Fruit fly (Drosophila melanogaster) whole organism, embryonic: ENCODE results near the gene dsx-c73A.
A peak's percentile ranks its signal among the peaks of the same experiment; 100 is the strongest.

Source experiments
- CG12659 ChIP-seq: fragments of 200-800 bp; sonication (Bioruptor generic); optimal IDR thresholded peaks from 3 replicates; lab custom pipeline; 2017; ENCODE audit warnings: mild to moderate bottlenecking, missing biosample characterization, missing genetic modification reagents, missing genetic modification characterization
- CG14860 ChIP-seq: fragments of 200-800 bp; sonication (Bioruptor generic); IDR thresholded peaks from 3 replicates; pipeline ENCODE4 v1.3.6; 2022; ENCODE audit warnings: missing biosample characterization, missing genetic modification characterization; ENCODE audit not compliant: partially characterized antibody
- CG15514 ChIP-seq: fragments of 200-800 bp; sonication (Bioruptor generic); optimal IDR thresholded peaks from 3 replicates; lab custom pipeline; 2017; ENCODE audit warnings: missing biosample characterization, missing genetic modification characterization, mild to moderate bottlenecking, moderate library complexity, missing genetic modification reagents
- CG15696 ChIP-seq: fragments of 200-800 bp; sonication (Bioruptor generic); optimal IDR thresholded peaks from 2 replicates; lab custom pipeline; 2019; ENCODE audit warnings: missing biosample characterization, mild to moderate bottlenecking, missing genetic modification characterization, moderate library complexity
- CG18619 ChIP-seq: fragments of 200-800 bp; sonication (Bioruptor generic); optimal IDR thresholded peaks from 3 replicates; lab custom pipeline; 2017; ENCODE audit warnings: missing biosample characterization, mild to moderate bottlenecking, missing genetic modification characterization
- CG2875 ChIP-seq: fragments of 200-800 bp; sonication (Bioruptor generic); optimal IDR thresholded peaks from 2 replicates; lab custom pipeline; 2017; ENCODE audit warnings: missing biosample characterization, mild to moderate bottlenecking, missing genetic modification characterization, missing genetic modification reagents
- CG32767 ChIP-seq: fragments of 200-800 bp; sonication (Bioruptor generic); IDR thresholded peaks from 2 replicates; pipeline ENCODE4 v1.3.6; 2022; ENCODE audit warnings: missing biosample characterization, missing genetic modification characterization
- CG34224 ChIP-seq: fragments of 200-800 bp; sonication (Bioruptor generic); IDR thresholded peaks from 3 replicates; pipeline ENCODE4 v1.3.6; 2022; ENCODE audit warnings: missing biosample characterization, missing genetic modification characterization; ENCODE audit not compliant: partially characterized antibody
- CG34376 ChIP-seq: fragments of 200-800 bp; sonication (Bioruptor generic); optimal IDR thresholded peaks from 2 replicates; lab custom pipeline; 2018; ENCODE audit warnings: missing biosample characterization, mild to moderate bottlenecking, missing genetic modification characterization
- CG3838 ChIP-seq: fragments of 200-800 bp; sonication (Bioruptor generic); optimal IDR thresholded peaks from 3 replicates; lab custom pipeline; 2016; ENCODE audit warnings: missing biosample characterization, missing genetic modification characterization
- CG3847 ChIP-seq: fragments of 200-800 bp; sonication (Bioruptor generic); IDR thresholded peaks from 2 replicates; pipeline ENCODE4 v1.3.6; 2022; ENCODE audit warnings: missing biosample characterization, missing genetic modification characterization
- CG43689 ChIP-seq: fragments of 200-800 bp; sonication (Bioruptor generic); IDR thresholded peaks from 2 replicates; pipeline ENCODE4 v1.3.6; 2022; ENCODE audit warnings: missing biosample characterization, missing genetic modification characterization
- CG4707 ChIP-seq: fragments of 200-800 bp; sonication (Bioruptor generic); optimal IDR thresholded peaks from 2 replicates; lab custom pipeline; 2018; ENCODE audit warnings: missing biosample characterization, mild to moderate bottlenecking, missing genetic modification characterization, moderate library complexity
- CG4820 ChIP-seq: fragments of 200-800 bp; sonication (Bioruptor generic); optimal IDR thresholded peaks from 3 replicates; lab custom pipeline; 2016; ENCODE audit warnings: missing biosample characterization, missing genetic modification characterization
- CG6654 ChIP-seq: fragments of 200-800 bp; sonication (Bioruptor generic); optimal IDR thresholded peaks from 2 replicates; lab custom pipeline; 2017; ENCODE audit warnings: missing biosample characterization, mild to moderate bottlenecking, missing genetic modification characterization
- CG6683 ChIP-seq: fragments of 200-800 bp; sonication (Bioruptor generic); optimal IDR thresholded peaks from 2 replicates; lab custom pipeline; 2017; ENCODE audit warnings: missing biosample characterization, mild to moderate bottlenecking, missing genetic modification characterization, missing genetic modification reagents
- CG6765 ChIP-seq: fragments of 200-800 bp; sonication (Bioruptor generic); optimal IDR thresholded peaks from 3 replicates; lab custom pipeline; 2017; ENCODE audit warnings: missing biosample characterization, mild to moderate bottlenecking, missing genetic modification characterization
- CG7928 ChIP-seq: fragments of 200-800 bp; sonication (Bioruptor generic); optimal IDR thresholded peaks from 2 replicates; lab custom pipeline; 2017; ENCODE audit warnings: missing biosample characterization, mild to moderate bottlenecking, missing genetic modification characterization
- CG8281 ChIP-seq: fragments of 200-800 bp; sonication (Bioruptor generic); optimal IDR thresholded peaks from 2 replicates; lab custom pipeline; 2018; ENCODE audit warnings: missing biosample characterization, mild to moderate bottlenecking, missing genetic modification characterization, moderate library complexity
- CG9609 ChIP-seq: fragments of 200-800 bp; sonication (Bioruptor generic); optimal IDR thresholded peaks from 3 replicates; lab custom pipeline; 2016; ENCODE audit warnings: missing biosample characterization, missing genetic modification characterization
- CoRest ChIP-seq: fragments of 200-800 bp; sonication (Bioruptor generic); optimal IDR thresholded peaks from 3 replicates; lab custom pipeline; 2018; ENCODE audit warnings: missing biosample characterization, mild to moderate bottlenecking, missing genetic modification characterization, moderate library complexity
- Dek ChIP-seq: fragments of 200-800 bp; sonication (Bioruptor generic); optimal IDR thresholded peaks from 3 replicates; lab custom pipeline; 2019; ENCODE audit warnings: missing biosample characterization, mild to moderate bottlenecking, missing genetic modification characterization, moderate library complexity
- Eip74EF ChIP-seq, 2 experiments: fragments of 200-800 bp in 1 of 2; fragments of >200 bp in 1 of 2; sonication (Bioruptor generic) in 1 of 2; optimal IDR thresholded peaks; 2 replicates each; lab custom pipeline; 2017 to 2019; ENCODE audit warnings: missing biosample characterization in 2 of 2, missing genetic modification characterization in 2 of 2, mild to moderate bottlenecking in 1 of 2, moderate library complexity in 1 of 2
- Gug ChIP-seq: fragments of 200-800 bp; sonication (Bioruptor generic); IDR thresholded peaks from 4 replicates; pipeline ENCODE4 v1.3.6; 2022; ENCODE audit warnings: missing biosample characterization, missing genetic modification characterization
- H2.0 ChIP-seq: fragments of 200-800 bp; sonication (Bioruptor generic); IDR thresholded peaks from 2 replicates; pipeline ENCODE4 v1.3.6; 2022; ENCODE audit warnings: missing biosample characterization, missing genetic modification characterization
- Jarid2 ChIP-seq: fragments of 200-800 bp; sonication (Bioruptor generic); optimal IDR thresholded peaks from 3 replicates; lab custom pipeline; 2017; ENCODE audit warnings: mild to moderate bottlenecking, missing biosample characterization, missing genetic modification reagents, missing genetic modification characterization
- Myb ChIP-seq: fragments of 200-800 bp; sonication (Bioruptor generic); optimal IDR thresholded peaks from 2 replicates; lab custom pipeline; 2016; ENCODE audit warnings: missing biosample characterization, missing genetic modification characterization
- Opbp ChIP-seq: fragments of 200-800 bp; sonication (Bioruptor generic); IDR thresholded peaks from 3 replicates; pipeline ENCODE4 v1.3.6; 2022; ENCODE audit warnings: missing biosample characterization, missing genetic modification characterization; ENCODE audit not compliant: partially characterized antibody
- Rx ChIP-seq: fragments of 200-800 bp; sonication (Bioruptor generic); IDR thresholded peaks from 2 replicates; pipeline ENCODE4 v1.3.6; 2022; ENCODE audit warnings: missing biosample characterization, missing genetic modification characterization
- Sin3A ChIP-seq: fragments of >200 bp; optimal IDR thresholded peaks from 2 replicates; lab custom pipeline; 2018
- Six4 ChIP-seq: fragments of 200-800 bp; sonication (Bioruptor generic); optimal IDR thresholded peaks from 2 replicates; lab custom pipeline; 2016; ENCODE audit warnings: missing biosample characterization, missing genetic modification characterization
- TFAM ChIP-seq: fragments of 200-800 bp; sonication (Bioruptor generic); optimal IDR thresholded peaks from 2 replicates; lab custom pipeline; 2017; ENCODE audit warnings: missing biosample characterization, missing genetic modification characterization, inconsistent platforms
- Usf ChIP-seq: fragments of 200-800 bp; sonication (Bioruptor generic); optimal IDR thresholded peaks from 2 replicates; lab custom pipeline; 2017; ENCODE audit warnings: missing genotype, missing biosample characterization, missing genetic modification characterization
- bigmax ChIP-seq: fragments of 200-800 bp; sonication (Bioruptor generic); optimal IDR thresholded peaks from 2 replicates; lab custom pipeline; 2018; ENCODE audit warnings: missing biosample characterization, mild to moderate bottlenecking, missing genetic modification characterization
- en ChIP-seq: fragments of 200-800 bp; sonication (Bioruptor generic); optimal IDR thresholded peaks from 2 replicates; lab custom pipeline; 2016; ENCODE audit warnings: missing biosample characterization, missing genetic modification characterization
- h ChIP-seq: fragments of >200 bp; optimal IDR thresholded peaks from 2 replicates; lab custom pipeline; 2017
- odd ChIP-seq: fragments of 200-800 bp; sonication (Bioruptor generic); optimal IDR thresholded peaks from 2 replicates; lab custom pipeline; 2017; ENCODE audit warnings: missing biosample characterization, mild to moderate bottlenecking, missing genetic modification characterization
- p53 ChIP-seq: fragments of 200-800 bp; sonication (Bioruptor generic); optimal IDR thresholded peaks from 2 replicates; lab custom pipeline; 2016; ENCODE audit warnings: missing biosample characterization, missing genetic modification characterization
- pan ChIP-seq, 4 experiments: fragments of >200 bp in 3 of 4; fragments of 200-800 bp in 1 of 4; sonication (Bioruptor generic) in 1 of 4; optimal IDR thresholded peaks in 3 of 4; IDR thresholded peaks in 1 of 4; 2 replicates each; pipeline versions ENCODE4 v1.3.6 to Lab custom; 2017 to 2022; ENCODE audit warnings: missing biosample characterization in 2 of 4, missing genetic modification characterization in 2 of 4, mixed read lengths in 1 of 4
- prd ChIP-seq, 3 experiments: fragments of >200 bp in 2 of 3; fragments of 200-800 bp in 1 of 3; sonication (Bioruptor generic) in 1 of 3; optimal IDR thresholded peaks in 2 of 3; IDR thresholded peaks in 1 of 3; 2 replicates in 2 of 3; 3 replicates in 1 of 3; pipeline versions ENCODE4 v1.3.6 to Lab custom; 2017 to 2022; ENCODE audit warnings: missing biosample characterization in 1 of 3, missing genetic modification characterization in 1 of 3
- pum ChIP-seq: fragments of 200-800 bp; sonication (Bioruptor generic); optimal IDR thresholded peaks from 2 replicates; lab custom pipeline; 2016; ENCODE audit warnings: missing biosample characterization, missing genetic modification characterization
- ro ChIP-seq: fragments of 200-800 bp; sonication (Bioruptor generic); IDR thresholded peaks from 2 replicates; pipeline ENCODE4 v1.3.6; 2022; ENCODE audit warnings: missing biosample characterization, missing genetic modification characterization
- scrt ChIP-seq: fragments of 200-800 bp; sonication (Bioruptor generic); optimal IDR thresholded peaks from 2 replicates; lab custom pipeline; 2018; ENCODE audit warnings: missing biosample characterization, mild to moderate bottlenecking, missing genetic modification characterization, moderate library complexity
- tll ChIP-seq, 2 experiments: fragments of 200-800 bp in 1 of 2; fragments of >200 bp in 1 of 2; sonication (Bioruptor generic) in 1 of 2; optimal IDR thresholded peaks; 2 replicates each; lab custom pipeline; 2017 to 2019; ENCODE audit warnings: missing biosample characterization in 2 of 2, missing genetic modification characterization in 2 of 2, mild to moderate bottlenecking in 1 of 2, moderate library complexity in 1 of 2
- z ChIP-seq: fragments of 200-800 bp; sonication (Bioruptor generic); IDR thresholded peaks from 3 replicates; pipeline ENCODE4 v1.3.6; 2022; ENCODE audit warnings: missing biosample characterization, missing genetic modification characterization
- zen ChIP-seq: fragments of 200-800 bp; sonication (Bioruptor generic); optimal IDR thresholded peaks from 3 replicates; lab custom pipeline; 2018; ENCODE audit warnings: missing biosample characterization, mild to moderate bottlenecking, missing genetic modification characterization, moderate library complexity

dsx-c73A gene

dm6 chr3L:16483524-16484370, 32.0 kb upstream of the dsx-c73A start, which contains the start of gene aos (continued):
- peak; percentile 18; the same call in 1 of the 2 replicates for TF ChIP-seq CG43689 (GFP tag; lab: Robert Waterston, UW)
- TF ChIP-seq CG4707 (GFP tag; lab: Kevin White, UChicago): peak; percentile 21
- TF ChIP-seq CG18619: peak; percentile 92
- peak; percentile 73 for TF ChIP-seq scrt (GFP tag; lab: Kevin White, UChicago)
- TF ChIP-seq Six4 (GFP tag; lab: Kevin White, UChicago): peak; percentile 96
- TF ChIP-seq CG15696 (tag; lab: Kevin White, UChicago): peak; percentile 95
- no peak for TF ChIP-seq pan (optimal IDR thresholded peaks at IDR 0.05; lab: Kevin White, UChicago)
- peak in 1 of 2 experiments; percentile 63 for TF ChIP-seq pan (GFP tag; optimal IDR thresholded peaks at IDR 0.05 in 1 of 2, IDR thresholded peaks at IDR 0.05 in 1 of 2)
- peak; percentile 96 for TF ChIP-seq CG12659 (GFP tag; lab: Kevin White, UChicago)
- peak; percentile 79 for TF ChIP-seq CG6654 (GFP tag; lab: Kevin White, UChicago)
- TF ChIP-seq CG4820 (GFP tag; lab: Kevin White, UChicago): peak; percentile 91
- peak; percentile 91 for TF ChIP-seq CG32767 (GFP tag; lab: Robert Waterston, UW)
- TF ChIP-seq Sin3A: no peak
- TF ChIP-seq CG3838 (GFP tag; lab: Kevin White, UChicago): peak; percentile 24
- peak; percentile 14 for TF ChIP-seq TFAM (GFP tag; lab: Kevin White, UChicago)
- TF ChIP-seq zen (tag; lab: Kevin White, UChicago): peak; percentile 89
- peak; percentile 36 for TF ChIP-seq Myb (GFP tag; lab: Kevin White, UChicago)
- peak; percentile 67; the same call in 3 of the 4 replicates for TF ChIP-seq Gug (GFP tag; lab: Robert Waterston, UW)
- no peak; the same call in 2 of the 3 replicates for TF ChIP-seq z (GFP tag; lab: Robert Waterston, UW)
- peak; percentile 91 for TF ChIP-seq Usf (GFP tag; lab: Kevin White, UChicago)
- peak; percentile 56 for TF ChIP-seq CG15514
- TF ChIP-seq Jarid2 (GFP tag; lab: Kevin White, UChicago): peak; percentile 93
- no peak for TF ChIP-seq pum (GFP tag; lab: Kevin White, UChicago)
- TF ChIP-seq CG9609: peak; percentile 24
- TF ChIP-seq odd (GFP tag; lab: Kevin White, UChicago): peak; percentile 93
- peak; percentile 83 for TF ChIP-seq CG3847 (GFP tag; lab: Robert Waterston, UW)
- TF ChIP-seq prd (optimal IDR thresholded peaks at IDR 0.05; lab: Kevin White, UChicago): no peak
- peak; percentile 93 for TF ChIP-seq prd (GFP tag; IDR thresholded peaks at IDR 0.05; lab: Robert Waterston, UW)
- peak; percentile 40 for TF ChIP-seq CG7928 (GFP tag; lab: Kevin White, UChicago)
- TF ChIP-seq CG14860: no peak
- peak; percentile 78 for TF ChIP-seq H2.0
- TF ChIP-seq Dek (tag; lab: Kevin White, UChicago): peak; percentile 83
- TF ChIP-seq bigmax (GFP tag; lab: Kevin White, UChicago): no peak
- peak; percentile 84 for TF ChIP-seq CG6683 (GFP tag; lab: Kevin White, UChicago)
- TF ChIP-seq Eip74EF (GFP tag; optimal IDR thresholded peaks at IDR 0.05; lab: Kevin White, UChicago): peak in 1 of 2 experiments; percentile 11
- TF ChIP-seq CG34376: no peak
- no peak for TF ChIP-seq tll (GFP tag; optimal IDR thresholded peaks at IDR 0.05; lab: Kevin White, UChicago)
- TF ChIP-seq CG2875 (GFP tag; lab: Kevin White, UChicago): peak; percentile 91
- TF ChIP-seq CG6765 (GFP tag; lab: Kevin White, UChicago): peak; percentile 84
- TF ChIP-seq p53 (GFP tag; lab: Kevin White, UChicago): peak; percentile 28
- no peak; the same call in 1 of the 2 replicates for TF ChIP-seq ro (GFP tag; lab: Robert Waterston, UW)
- TF ChIP-seq CG34224: no peak
- TF ChIP-seq CoRest (tag; lab: Kevin White, UChicago): peak; percentile 97
- TF ChIP-seq en (GFP tag; lab: Kevin White, UChicago): peak; percentile 35
- no peak for TF ChIP-seq h (lab: Kevin White, UChicago)
- TF ChIP-seq CG8281 (tag; lab: Kevin White, UChicago): peak; percentile 66
- TF ChIP-seq Opbp (GFP tag; lab: Robert Waterston, UW): 0 out of 3 replicates have a peak, but pooled peaks have one; percentile 50
- TF ChIP-seq Rx (GFP tag; lab: Robert Waterston, UW): peak; percentile 61
